Fruit fly (Drosophila melanogaster) whole organism, embryonic: Measurements from ENCODE around the gene RIOK2.
A peak's percentile ranks its signal among the peaks of the same experiment; 100 is the strongest.

Experiments used
- Abd-B ChIP-seq: fragments of 200-800 bp; sonication (Bioruptor generic); optimal IDR thresholded peaks from 2 replicates; lab custom pipeline; 2018; ENCODE audit warnings: missing biosample characterization, mild to moderate bottlenecking, missing genetic modification characterization, moderate library complexity
- Blimp-1 ChIP-seq: fragments of 200-800 bp; sonication (Bioruptor generic); optimal IDR thresholded peaks from 3 replicates; lab custom pipeline; 2018; ENCODE audit warnings: missing biosample characterization, missing genetic modification characterization, mild to moderate bottlenecking, moderate library complexity, missing genetic modification reagents
- CG10267 ChIP-seq: fragments of 200-800 bp; sonication (Bioruptor generic); optimal IDR thresholded peaks from 2 replicates; lab custom pipeline; 2018; ENCODE audit warnings: missing biosample characterization, mild to moderate bottlenecking, missing genetic modification characterization, moderate library complexity
- CG10654 ChIP-seq: fragments of 200-800 bp; sonication (Bioruptor generic); optimal IDR thresholded peaks from 2 replicates; lab custom pipeline; 2016; ENCODE audit warnings: missing biosample characterization, missing genetic modification characterization
- CG10979 ChIP-seq: fragments of 200-800 bp; sonication (Bioruptor generic); optimal IDR thresholded peaks from 2 replicates; lab custom pipeline; 2018; ENCODE audit warnings: missing biosample characterization, mild to moderate bottlenecking, missing genetic modification characterization, moderate library complexity
- CG11504 ChIP-seq: fragments of 200-800 bp; sonication (Bioruptor generic); optimal IDR thresholded peaks from 3 replicates; lab custom pipeline; 2019; ENCODE audit warnings: missing biosample characterization, mild to moderate bottlenecking, missing genetic modification characterization, moderate library complexity
- CG12219 ChIP-seq: fragments of 200-800 bp; sonication (Bioruptor generic); optimal IDR thresholded peaks from 3 replicates; lab custom pipeline; 2018; ENCODE audit warnings: missing biosample characterization, mild to moderate bottlenecking, missing genetic modification characterization
- CG13287 ChIP-seq: fragments of 200-800 bp; sonication (Bioruptor generic); IDR thresholded peaks from 2 replicates; pipeline ENCODE4 v1.3.6; 2022; ENCODE audit warnings: missing biosample characterization, missing genetic modification characterization; ENCODE audit not compliant: partially characterized antibody
- CG13624 ChIP-seq: fragments of 200-800 bp; sonication (Bioruptor generic); optimal IDR thresholded peaks from 2 replicates; lab custom pipeline; 2016; ENCODE audit warnings: missing biosample characterization, missing genetic modification characterization
- CG14050 ChIP-seq: fragments of 200-800 bp; sonication (Bioruptor generic); IDR thresholded peaks from 3 replicates; pipeline ENCODE4 v1.3.6; 2022; ENCODE audit warnings: missing biosample characterization, missing genetic modification characterization
- CG1792 ChIP-seq: fragments of 200-800 bp; sonication (Bioruptor generic); optimal IDR thresholded peaks from 2 replicates; lab custom pipeline; 2016; ENCODE audit warnings: missing biosample characterization, missing genetic modification characterization
- CG1832 ChIP-seq: fragments of 200-800 bp; sonication (Bioruptor generic); optimal IDR thresholded peaks from 2 replicates; lab custom pipeline; 2017; ENCODE audit warnings: missing biosample characterization, mild to moderate bottlenecking, missing genetic modification characterization, inconsistent platforms
- CG31224 ChIP-seq: fragments of 200-800 bp; sonication (Bioruptor generic); IDR thresholded peaks from 2 replicates; pipeline ENCODE4 v1.3.6; 2022; ENCODE audit warnings: missing biosample characterization, missing genetic modification characterization
- CG4617 ChIP-seq: fragments of 200-800 bp; sonication (Bioruptor generic); optimal IDR thresholded peaks from 3 replicates; lab custom pipeline; 2016; ENCODE audit warnings: missing biosample characterization, missing genetic modification characterization, borderline replicate concordance
- CG5245 ChIP-seq: fragments of 200-800 bp; sonication (Bioruptor generic); optimal IDR thresholded peaks from 3 replicates; lab custom pipeline; 2016; ENCODE audit warnings: missing biosample characterization, missing genetic modification characterization
- CG7745 ChIP-seq: fragments of 200-800 bp; sonication (Bioruptor generic); optimal IDR thresholded peaks from 2 replicates; lab custom pipeline; 2018; ENCODE audit warnings: missing biosample characterization, mild to moderate bottlenecking, missing genetic modification characterization, moderate library complexity
- CG8359 ChIP-seq: fragments of 200-800 bp; sonication (Bioruptor generic); optimal IDR thresholded peaks from 2 replicates; lab custom pipeline; 2017; ENCODE audit warnings: missing biosample characterization, mild to moderate bottlenecking, missing genetic modification characterization, borderline replicate concordance
- CG9876 ChIP-seq: fragments of 200-800 bp; sonication (Bioruptor generic); optimal IDR thresholded peaks from 2 replicates; lab custom pipeline; 2016; ENCODE audit warnings: missing biosample characterization, missing genetic modification characterization
- CrebB ChIP-seq: fragments of 200-800 bp; sonication (Bioruptor generic); optimal IDR thresholded peaks from 3 replicates; lab custom pipeline; 2018; ENCODE audit warnings: missing biosample characterization, mild to moderate bottlenecking, missing genetic modification characterization
- Dad ChIP-seq: fragments of 200-800 bp; sonication (Bioruptor generic); optimal IDR thresholded peaks from 3 replicates; lab custom pipeline; 2016; ENCODE audit warnings: missing biosample characterization, missing genetic modification characterization
- E2f2 ChIP-seq: fragments of 200-800 bp; sonication (Bioruptor generic); IDR thresholded peaks from 2 replicates; pipeline ENCODE4 v1.3.6; 2022; ENCODE audit warnings: missing biosample characterization, missing genetic modification characterization
- Elba2 ChIP-seq: fragments of 200-800 bp; sonication (Bioruptor generic); optimal IDR thresholded peaks from 3 replicates; lab custom pipeline; 2016; ENCODE audit warnings: missing biosample characterization, missing genetic modification characterization
- HLH54F ChIP-seq: fragments of 200-800 bp; sonication (Bioruptor generic); optimal IDR thresholded peaks from 3 replicates; lab custom pipeline; 2016; ENCODE audit warnings: missing biosample characterization, missing genetic modification characterization
- Jarid2 ChIP-seq: fragments of 200-800 bp; sonication (Bioruptor generic); optimal IDR thresholded peaks from 3 replicates; lab custom pipeline; 2017; ENCODE audit warnings: mild to moderate bottlenecking, missing biosample characterization, missing genetic modification reagents, missing genetic modification characterization
- NC2α ChIP-seq: fragments of 200-800 bp; sonication (Bioruptor generic); optimal IDR thresholded peaks from 2 replicates; lab custom pipeline; 2016; ENCODE audit warnings: missing biosample characterization, missing genetic modification characterization
- ap ChIP-seq: fragments of 200-800 bp; sonication (Bioruptor generic); IDR thresholded peaks from 2 replicates; pipeline ENCODE4 v1.3.6; 2022; ENCODE audit warnings: missing biosample characterization, missing genetic modification characterization
- bbx ChIP-seq: fragments of 200-800 bp; sonication (Bioruptor generic); IDR thresholded peaks from 2 replicates; pipeline ENCODE4 v1.3.6; 2022; ENCODE audit warnings: missing biosample characterization, missing genetic modification characterization; ENCODE audit not compliant: partially characterized antibody
- cato ChIP-seq: fragments of 200-800 bp; sonication (Bioruptor generic); optimal IDR thresholded peaks from 2 replicates; lab custom pipeline; 2016; ENCODE audit warnings: missing biosample characterization, missing genetic modification characterization, borderline replicate concordance
- chif ChIP-seq, 2 experiments: fragments of 200-800 bp; sonication (Bioruptor generic); optimal IDR thresholded peaks; 3 replicates each; lab custom pipeline; 2016; ENCODE audit warnings: missing biosample characterization in 2 of 2, missing genetic modification characterization in 2 of 2
- chinmo ChIP-seq: fragments of 200-800 bp; sonication (Bioruptor generic); IDR thresholded peaks from 4 replicates; pipeline ENCODE4 v1.3.6; 2022; ENCODE audit warnings: missing biosample characterization, missing genetic modification characterization; ENCODE audit not compliant: partially characterized antibody
- eve ChIP-seq, 2 experiments: fragments of >200 bp; optimal IDR thresholded peaks; 2 replicates each; lab custom pipeline; 2017; ENCODE audit warnings: missing biosample characterization in 2 of 2, missing genetic modification characterization in 2 of 2
- ewg ChIP-seq: fragments of 200-800 bp; sonication (Bioruptor generic); optimal IDR thresholded peaks from 3 replicates; lab custom pipeline; 2017; ENCODE audit warnings: mild to moderate bottlenecking, missing biosample characterization, missing genetic modification reagents, missing genetic modification characterization
- gcm2 ChIP-seq: fragments of 200-800 bp; sonication (Bioruptor generic); optimal IDR thresholded peaks from 2 replicates; lab custom pipeline; 2016; ENCODE audit warnings: missing biosample characterization, missing genetic modification characterization
- gem ChIP-seq: fragments of 200-800 bp; sonication (Bioruptor generic); optimal IDR thresholded peaks from 2 replicates; lab custom pipeline; 2019; ENCODE audit warnings: missing biosample characterization, mild to moderate bottlenecking, missing genetic modification characterization, moderate library complexity
- gfzf ChIP-seq: fragments of 200-800 bp; sonication (Bioruptor generic); optimal IDR thresholded peaks from 2 replicates; lab custom pipeline; 2016; ENCODE audit warnings: missing biosample characterization, mild to moderate bottlenecking, missing genetic modification characterization, moderate library complexity
- gsb ChIP-seq: fragments of 200-800 bp; sonication (Bioruptor generic); IDR thresholded peaks from 2 replicates; pipeline ENCODE4 v1.3.6; 2022; ENCODE audit warnings: missing biosample characterization, missing genetic modification characterization
- gt ChIP-seq: fragments of 200-800 bp; sonication (Bioruptor generic); IDR thresholded peaks from 2 replicates; pipeline ENCODE4 v1.3.6; 2022; ENCODE audit warnings: missing biosample characterization, missing genetic modification characterization
- hbn ChIP-seq: fragments of 200-800 bp; sonication (Bioruptor generic); IDR thresholded peaks from 2 replicates; pipeline ENCODE4 v1.3.6; 2022; ENCODE audit warnings: missing biosample characterization, missing genetic modification characterization; ENCODE audit not compliant: partially characterized antibody
- kni ChIP-seq: fragments of 200-800 bp; sonication (Bioruptor generic); optimal IDR thresholded peaks from 3 replicates; lab custom pipeline; 2017; ENCODE audit warnings: mild to moderate bottlenecking, missing biosample characterization, missing genetic modification reagents, missing genetic modification characterization
- nmo ChIP-seq: fragments of 200-800 bp; sonication (Bioruptor generic); optimal IDR thresholded peaks from 2 replicates; lab custom pipeline; 2018; ENCODE audit warnings: missing biosample characterization, mild to moderate bottlenecking, missing genetic modification characterization, moderate library complexity
- psq ChIP-seq: fragments of 200-800 bp; sonication (Bioruptor generic); optimal IDR thresholded peaks from 2 replicates; lab custom pipeline; 2017; ENCODE audit warnings: missing biosample characterization, missing genetic modification characterization
- pzg ChIP-seq: fragments of 200-800 bp; sonication (Bioruptor generic); optimal IDR thresholded peaks from 3 replicates; lab custom pipeline; 2018; ENCODE audit warnings: missing biosample characterization, mild to moderate bottlenecking, missing genetic modification characterization, moderate library complexity
- ranshi ChIP-seq: fragments of 200-800 bp; sonication (Bioruptor generic); IDR thresholded peaks from 2 replicates; pipeline ENCODE4 v1.3.6; 2022; ENCODE audit warnings: missing biosample characterization, missing genetic modification characterization
- salm ChIP-seq: fragments of 200-800 bp; sonication (Bioruptor generic); optimal IDR thresholded peaks from 2 replicates; lab custom pipeline; 2018; ENCODE audit warnings: missing biosample characterization, mild to moderate bottlenecking, missing genetic modification characterization
- sd ChIP-seq: fragments of 200-800 bp; sonication (Bioruptor generic); optimal IDR thresholded peaks from 3 replicates; lab custom pipeline; 2018; ENCODE audit warnings: missing biosample characterization, mild to moderate bottlenecking, missing genetic modification characterization, moderate library complexity
- tll ChIP-seq, 2 experiments: fragments of 200-800 bp in 1 of 2; fragments of >200 bp in 1 of 2; sonication (Bioruptor generic) in 1 of 2; optimal IDR thresholded peaks; 2 replicates each; lab custom pipeline; 2017 to 2019; ENCODE audit warnings: missing biosample characterization in 2 of 2, missing genetic modification characterization in 2 of 2, mild to moderate bottlenecking in 1 of 2, moderate library complexity in 1 of 2
- vfl ChIP-seq: fragments of 200-800 bp; sonication (Bioruptor generic); optimal IDR thresholded peaks from 2 replicates; lab custom pipeline; 2016; ENCODE audit warnings: missing biosample characterization, missing genetic modification characterization
- zfh2 ChIP-seq: fragments of 200-800 bp; sonication (Bioruptor generic); optimal IDR thresholded peaks from 2 replicates; lab custom pipeline; 2016; ENCODE audit warnings: missing biosample characterization, missing genetic modification characterization

Gene RIOK2

dm6 chr3R:25232271-25232989 lies 33.2 kb upstream of the RIOK2 start, which contains the start of gene Cad96Cb (continued):
- TF ChIP-seq CG10979 (tag; lab: Kevin White, UChicago) (peak; percentile 94), chif (GFP tag; optimal IDR thresholded peaks at IDR 0.05; lab: Kevin White, UChicago) (peak; percentile 56 to 89), HLH54F (GFP tag; lab: Kevin White, UChicago) (peak; percentile 61), gsb (no peak), CG11504 (peak; percentile 92), CG1832 (GFP tag; lab: Kevin White, UChicago) (no peak), Abd-B (GFP tag; lab: Kevin White, UChicago) (peak; percentile 77), eve (GFP tag; optimal IDR thresholded peaks at IDR 0.05; lab: Kevin White, UChicago) (no peak), CG12219 (GFP tag; lab: Kevin White, UChicago) (peak; percentile 69), CG10654 (peak; percentile 67), bbx (GFP tag; lab: Robert Waterston, UW) (no peak), CG14050 (GFP tag; lab: Robert Waterston, UW) (peak; percentile 43; the same call in 1 of the 3 replicates), CG1792 (GFP tag; lab: Kevin White, UChicago) (peak; percentile 63), CG13624 (no peak), psq (GFP tag; lab: Kevin White, UChicago) (no peak), vfl (GFP tag; lab: Kevin White, UChicago) (no peak), Elba2 (GFP tag; lab: Kevin White, UChicago) (no peak), kni (GFP tag; lab: Kevin White, UChicago) (peak; percentile 53), sd (tag; lab: Kevin White, UChicago) (peak; percentile 20), CG9876 (peak; percentile 27), gcm2 (no peak)

- TF ChIP-seq Blimp-1 (GFP tag; lab: Kevin White, UChicago) = no peak
- no peak for TF ChIP-seq CG7745 (tag; lab: Kevin White, UChicago)
- TF ChIP-seq gem (tag; lab: Kevin White, UChicago) = no peak
- no peak for TF ChIP-seq ranshi (GFP tag; lab: Robert Waterston, UW)
- TF ChIP-seq gt (GFP tag; lab: Robert Waterston, UW) = no peak
- peak; percentile 9; the same call in 1 of the 2 replicates for TF ChIP-seq CG13287 (GFP tag; lab: Robert Waterston, UW)
- no peak for TF ChIP-seq tll (GFP tag; optimal IDR thresholded peaks at IDR 0.05; lab: Kevin White, UChicago)
- no peak for TF ChIP-seq hbn
- no peak for TF ChIP-seq CrebB (tag; lab: Kevin White, UChicago)
- no peak for TF ChIP-seq ap (GFP tag; lab: Robert Waterston, UW)
- TF ChIP-seq E2f2 (GFP tag; lab: Robert Waterston, UW) = peak; percentile 89
- no peak for TF ChIP-seq cato (GFP tag; lab: Kevin White, UChicago)
- no peak for TF ChIP-seq chinmo (GFP tag; lab: Robert Waterston, UW)
- TF ChIP-seq CG10267 (tag; lab: Kevin White, UChicago) = peak; percentile 21
- no peak for TF ChIP-seq nmo
- no peak for TF ChIP-seq CG31224 (GFP tag; lab: Robert Waterston, UW)
- no peak for TF ChIP-seq Dad (GFP tag; lab: Kevin White, UChicago)
- no peak for TF ChIP-seq salm (tag; lab: Kevin White, UChicago)
- TF ChIP-seq CG5245 = no peak
- TF ChIP-seq Jarid2 (GFP tag; lab: Kevin White, UChicago) = no peak
- TF ChIP-seq CG4617 (GFP tag; lab: Kevin White, UChicago) = peak; percentile 33
- no peak for TF ChIP-seq CG8359 (GFP tag; lab: Kevin White, UChicago)
- no peak for TF ChIP-seq ewg (GFP tag; lab: Kevin White, UChicago)
- TF ChIP-seq pzg (GFP tag; lab: Kevin White, UChicago) = peak; percentile 66
- TF ChIP-seq bbx (GFP tag; lab: Robert Waterston, UW) = peak; percentile 27; the same call in 1 of the 2 replicates
- TF ChIP-seq gfzf (GFP tag; lab: Kevin White, UChicago) = peak; percentile 76
- TF ChIP-seq NC2α = no peak
- TF ChIP-seq zfh2 = no peak
These were observed 30.3 kb upstream of the RIOK2 start, which contains the start of gene Sil1 for dm6 chr3R:25235362-25235761. TSS of gene Sil1 (minus strand) at chr3R:25235529.
